Worm (Caenorhabditis elegans) whole organism, L4 larva: ENCODE measurements around the gene E02H9.6.
"Not testable (repeated sequence)": the region's sequence is repeated elsewhere in the genome, so short reads cannot be mapped to it uniquely, and the experiment has no call there.

Source experiments
- F26F4.8 ChIP-seq: fragments of 200-800 bp; sonication (Bioruptor generic); conservative IDR thresholded peaks from 2 replicates; pipeline ENCODE4 v1.3.6; 2022; ENCODE audit warnings: missing genetic modification characterization, missing compliant biosample characterization
- Y48G9A.11 ChIP-seq: fragments of 200-800 bp; sonication (Bioruptor generic); IDR thresholded peaks from 2 replicates; pipeline ENCODE4 v1.3.6; 2022; ENCODE audit warnings: missing genetic modification reagents, missing genetic modification characterization, missing compliant biosample characterization
- ceh-20 ChIP-seq: fragments of 200-800 bp; sonication (Bioruptor generic); IDR thresholded peaks from 2 replicates; pipeline ENCODE4 v1.3.6; 2022; ENCODE audit warnings: missing genetic modification reagents, missing genetic modification characterization, missing compliant biosample characterization
- ceh-32 ChIP-seq: sonication (generic microtip); optimal IDR thresholded peaks from 2 replicates; lab custom pipeline; 2016; ENCODE audit warnings: mild to moderate bottlenecking, missing genetic modification characterization, missing compliant biosample characterization; ENCODE audit not compliant: poor library complexity
- ceh-62 ChIP-seq: sonication (generic microtip); optimal IDR thresholded peaks from 2 replicates; lab custom pipeline; 2017; ENCODE audit warnings: missing biosample characterization, missing genetic modification characterization
- ces-1 ChIP-seq: fragments of 150-350 bp; sonication (generic microtip); optimal IDR thresholded peaks from 4 replicates; lab custom pipeline; 2014; ENCODE audit warnings: missing biosample characterization, missing genetic modification reagents, missing genetic modification characterization
- cey-2 ChIP-seq: sonication (generic microtip); optimal IDR thresholded peaks from 3 replicates; lab custom pipeline; 2017; ENCODE audit warnings: missing genetic modification characterization, mild to moderate bottlenecking, missing compliant biosample characterization, antibody characterized with exemption, borderline replicate concordance; ENCODE audit not compliant: insufficient read depth
- daf-12 ChIP-seq: fragments of 150-350 bp; optimal IDR thresholded peaks from 2 replicates; lab custom pipeline; 2014; ENCODE audit warnings: missing biosample characterization, missing genetic modification reagents, missing genetic modification characterization
- daf-16 ChIP-seq, 3 experiments: sonication (generic microtip); optimal IDR thresholded peaks; 2 replicates each; lab custom pipeline; 2016 to 2017; ENCODE audit warnings: missing genetic modification characterization in 3 of 3, missing genetic modification reagents in 3 of 3, mild to moderate bottlenecking in 2 of 3, missing compliant biosample characterization in 2 of 3, missing biosample characterization in 1 of 3, moderate library complexity in 1 of 3
- dmd-9 ChIP-seq: fragments of 200-800 bp; sonication (Bioruptor generic); IDR thresholded peaks from 2 replicates; pipeline ENCODE4 v1.3.6; 2022; ENCODE audit warnings: missing genetic modification reagents, missing genetic modification characterization, missing compliant biosample characterization
- dve-1 ChIP-seq: sonication (generic microtip); optimal IDR thresholded peaks from 2 replicates; lab custom pipeline; 2017; ENCODE audit warnings: antibody characterized with exemption, mild to moderate bottlenecking, missing genetic modification characterization, missing compliant biosample characterization; ENCODE audit not compliant: insufficient read depth
- egl-27 ChIP-seq: sonication (generic microtip); optimal IDR thresholded peaks from 3 replicates; lab custom pipeline; 2017; ENCODE audit warnings: missing biosample characterization, missing genetic modification reagents, missing genetic modification characterization
- gei-8 ChIP-seq: fragments of 200-800 bp; sonication (Bioruptor generic); optimal IDR thresholded peaks from 2 replicates; lab custom pipeline; 2018; ENCODE audit warnings: mild to moderate bottlenecking, missing genetic modification characterization, missing compliant biosample characterization
- hif-1 ChIP-seq, 2 experiments: sonication (generic microtip); optimal IDR thresholded peaks; 2 replicates each; lab custom pipeline; 2016 to 2017; ENCODE audit warnings: missing compliant biosample characterization in 2 of 2, missing genetic modification characterization in 2 of 2, missing genetic modification reagents in 2 of 2, missing genotype in 2 of 2, mild to moderate bottlenecking in 1 of 2
- lin-1 ChIP-seq: fragments of 200-800 bp; sonication (Bioruptor generic); IDR thresholded peaks from 2 replicates; pipeline ENCODE4 v1.3.6; 2022; ENCODE audit warnings: missing genetic modification reagents, missing genetic modification characterization, missing compliant biosample characterization
- lin-13 ChIP-seq: fragments of 150-350 bp; optimal IDR thresholded peaks from 2 replicates; lab custom pipeline; 2014; ENCODE audit warnings: missing biosample characterization, missing genetic modification reagents, missing genetic modification characterization
- lin-15B ChIP-seq: fragments of 150-350 bp; sonication (generic microtip); optimal IDR thresholded peaks from 3 replicates; lab custom pipeline; 2014; ENCODE audit warnings: missing biosample characterization, missing genetic modification characterization
- lin-29 ChIP-seq: fragments of 200-800 bp; sonication (Bioruptor generic); IDR thresholded peaks from 2 replicates; pipeline ENCODE4 v1.3.6; 2022; ENCODE audit warnings: missing genetic modification reagents, missing genetic modification characterization, missing compliant biosample characterization
- lin-38 ChIP-seq: fragments of 200-800 bp; sonication (Bioruptor generic); IDR thresholded peaks from 2 replicates; pipeline ENCODE4 v1.3.6; 2022; ENCODE audit warnings: missing genetic modification reagents, missing genetic modification characterization, missing compliant biosample characterization
- lsy-2 ChIP-seq, 2 experiments: fragments of 150-350 bp in 1 of 2; sonication (generic microtip) in 1 of 2; optimal IDR thresholded peaks; 2 replicates each; lab custom pipeline; 2014 to 2017; ENCODE audit warnings: missing biosample characterization in 2 of 2, missing genetic modification characterization in 2 of 2
- mep-1 ChIP-seq: fragments of 150-350 bp; sonication (generic microtip); optimal IDR thresholded peaks from 3 replicates; lab custom pipeline; 2014; ENCODE audit warnings: missing biosample characterization, missing genetic modification characterization
- mes-2 ChIP-seq: sonication (generic microtip); optimal IDR thresholded peaks from 2 replicates; lab custom pipeline; 2016; ENCODE audit warnings: missing genotype, mild to moderate bottlenecking, missing genetic modification characterization, missing compliant biosample characterization; ENCODE audit not compliant: poor library complexity, severe bottlenecking
- mxl-2 ChIP-seq: fragments of 200-800 bp; sonication (Bioruptor generic); conservative IDR thresholded peaks from 2 replicates; pipeline ENCODE4 v1.3.6; 2022; ENCODE audit warnings: missing genetic modification reagents, missing genetic modification characterization, missing compliant biosample characterization
- mxl-3 ChIP-seq: fragments of 200-800 bp; sonication (Bioruptor generic); optimal IDR thresholded peaks from 2 replicates; lab custom pipeline; 2018; ENCODE audit warnings: mild to moderate bottlenecking, missing genetic modification characterization, missing compliant biosample characterization
- nhr-102 ChIP-seq: sonication (generic microtip); optimal IDR thresholded peaks from 2 replicates; lab custom pipeline; 2016; ENCODE audit warnings: mild to moderate bottlenecking, missing genetic modification characterization, moderate library complexity, missing compliant biosample characterization
- nhr-11 ChIP-seq: fragments of 150-350 bp; optimal IDR thresholded peaks from 2 replicates; lab custom pipeline; 2014; ENCODE audit warnings: missing biosample characterization, missing genetic modification characterization
- nhr-111 ChIP-seq: fragments of 200-800 bp; sonication (Bioruptor generic); optimal IDR thresholded peaks from 2 replicates; lab custom pipeline; 2018; ENCODE audit warnings: mild to moderate bottlenecking, missing genetic modification characterization, missing compliant biosample characterization
- nhr-237 ChIP-seq: sonication (generic microtip); optimal IDR thresholded peaks from 2 replicates; lab custom pipeline; 2017; ENCODE audit warnings: missing biosample characterization, missing genetic modification characterization
- pha-4 ChIP-seq, 2 experiments: fragments of 150-350 bp in 1 of 2; fragments of 200-800 bp in 1 of 2; sonication (Bioruptor generic) in 1 of 2; IDR thresholded peaks in 1 of 2; optimal IDR thresholded peaks in 1 of 2; 2 replicates each; pipeline versions ENCODE4 v1.3.6 to Lab custom; 2014 to 2022; ENCODE audit warnings: missing genetic modification characterization in 2 of 2, missing genetic modification reagents in 2 of 2, missing biosample characterization in 1 of 2, missing compliant biosample characterization in 1 of 2
- pqm-1 ChIP-seq: sonication (generic microtip); optimal IDR thresholded peaks from 2 replicates; lab custom pipeline; 2017; ENCODE audit warnings: missing biosample characterization, missing genetic modification characterization
- rbr-2 ChIP-seq: sonication (generic microtip); optimal IDR thresholded peaks from 2 replicates; lab custom pipeline; 2016; ENCODE audit warnings: missing genotype, missing genetic modification characterization, missing compliant biosample characterization
- saeg-2 ChIP-seq: fragments of 200-800 bp; sonication (Bioruptor generic); IDR thresholded peaks from 2 replicates; pipeline ENCODE4 v1.3.6; 2022; ENCODE audit warnings: missing genetic modification reagents, missing genetic modification characterization, missing compliant biosample characterization
- set-16 ChIP-seq: fragments of 200-800 bp; sonication (Bioruptor generic); IDR thresholded peaks from 2 replicates; pipeline ENCODE4 v1.3.6; 2022; ENCODE audit warnings: missing genetic modification reagents, missing genetic modification characterization, missing compliant biosample characterization
- snpc-1.2 ChIP-seq: fragments of 200-800 bp; sonication (Bioruptor generic); IDR thresholded peaks from 2 replicates; pipeline ENCODE4 v1.3.6; 2022; ENCODE audit warnings: missing genetic modification reagents, missing genetic modification characterization, missing compliant biosample characterization
- tag-97 ChIP-seq: fragments of 200-800 bp; sonication (Bioruptor generic); IDR thresholded peaks from 2 replicates; pipeline ENCODE4 v1.3.6; 2022; ENCODE audit warnings: missing genetic modification characterization, missing compliant biosample characterization
- unc-62 ChIP-seq, 3 experiments: fragments of 150-350 bp in 1 of 3; sonication (generic microtip); optimal IDR thresholded peaks in 2 of 3; peaks in 1 of 3; 1 replicate in 1 of 3; 2 replicates in 2 of 3; lab custom pipeline; 2014 to 2017; ENCODE audit warnings: missing biosample characterization in 3 of 3, missing genetic modification characterization in 3 of 3, missing genetic modification reagents in 3 of 3, missing genotype in 1 of 3
- zip-2 ChIP-seq: fragments of 150-350 bp; optimal IDR thresholded peaks from 2 replicates; lab custom pipeline; 2014; ENCODE audit warnings: missing biosample characterization, missing genetic modification characterization

Gene E02H9.6

ce11 chrIII:2435805-2436204, at the start of gene E02H9.6:
TSS of gene E02H9.6 (plus strand) at chrIII:2436105.
- TF ChIP-seq lin-29 (GFP tag; lab: Robert Waterston, UW); cey-2 (tag; lab: Kevin White, UChicago); mxl-2: not testable (repeated sequence)

- TF ChIP-seq hif-1 (tag; optimal IDR thresholded peaks at IDR 0.05; lab: Kevin White, UChicago) (no peak), snpc-1.2 (GFP tag; lab: Robert Waterston, UW) (no peak), lin-29 (GFP tag; lab: Robert Waterston, UW) (no peak), daf-12 (no peak), mes-2 (tag; lab: Kevin White, UChicago) (no peak), nhr-237 (tag; lab: Kevin White, UChicago) (no peak), tag-97 (no peak), saeg-2 (GFP tag; lab: Robert Waterston, UW) (no peak), lin-1 (GFP tag; lab: Robert Waterston, UW) (no peak), ceh-20 (no peak), egl-27 (tag; lab: Kevin White, UChicago) (no peak), nhr-11 (tag; lab: Kevin White, UChicago) (no peak), mxl-3 (no peak), lin-15B (no peak), unc-62 (GFP tag; optimal IDR thresholded peaks at IDR 0.05 in 1 of 2; lab: Kevin White, UChicago) (no peak), unc-62 (tag; optimal IDR thresholded peaks at IDR 0.05; lab: Kevin White, UChicago) (no peak)
Observed at ce11 chrIII:2386483-2386882, 49.4 kb upstream of the E02H9.6 start, which contains the start of gene H14E04.3. TSS of gene H14E04.3 (minus strand) at chrIII:2386583.

ce11 chrIII:2391704-2392103, 44.2 kb upstream of the E02H9.6 start:
- no peak for TF ChIP-seq ceh-32 (tag; lab: Kevin White, UChicago)
- TF ChIP-seq ces-1: peak; percentile 86
- TF ChIP-seq F26F4.8 (GFP tag; lab: Robert Waterston, UW): no peak
- no peak for TF ChIP-seq dmd-9
- no peak for TF ChIP-seq set-16

- TF ChIP-seq ceh-62 (tag; lab: Kevin White, UChicago) (no peak), lsy-2 (tag; optimal IDR thresholded peaks at IDR 0.05; lab: Kevin White, UChicago) (peak in 1 of 2 experiments; percentile 45), gei-8 (GFP tag; lab: Kevin White, UChicago) (no peak), pha-4 (GFP tag; IDR thresholded peaks at IDR 0.05; lab: Robert Waterston, UW) (no peak), pha-4 (tag; optimal IDR thresholded peaks at IDR 0.05; lab: Kevin White, UChicago) (no peak), lin-1 (GFP tag; lab: Robert Waterston, UW) (no peak), F26F4.8 (GFP tag; lab: Robert Waterston, UW) (no peak), lin-13 (GFP tag; lab: Kevin White, UChicago) (peak; percentile 64)
Observed at ce11 chrIII:2393666-2394154, 42.2 kb upstream of the E02H9.6 start.

- TF ChIP-seq rbr-2 (tag; lab: Kevin White, UChicago) (no peak), mes-2 (tag; lab: Kevin White, UChicago) (peak; percentile 71), pqm-1 (tag; lab: Kevin White, UChicago) (no peak), nhr-102 (no peak), zip-2 (tag; lab: Kevin White, UChicago) (no peak), unc-62 (GFP tag; optimal IDR thresholded peaks at IDR 0.05 in 1 of 2; lab: Kevin White, UChicago) (peak in 1 of 2 experiments; percentile 4), unc-62 (tag; optimal IDR thresholded peaks at IDR 0.05; lab: Kevin White, UChicago) (no peak), tag-97 (no peak), nhr-111 (GFP tag; lab: Kevin White, UChicago) (no peak), dve-1 (peak; percentile 26), daf-16 (GFP tag; optimal IDR thresholded peaks at IDR 0.05; lab: Kevin White, UChicago) (no peak), daf-16 (tag; optimal IDR thresholded peaks at IDR 0.05; lab: Kevin White, UChicago) (peak; percentile 25), daf-12 (no peak), Y48G9A.11 (GFP tag; lab: Robert Waterston, UW) (peak; percentile 99), lin-38 (GFP tag; lab: Robert Waterston, UW) (peak; percentile 51), mep-1 (tag; lab: Kevin White, UChicago) (peak; percentile 38), snpc-1.2 (GFP tag; lab: Robert Waterston, UW) (no peak)
Observed at ce11 chrIII:2401126-2402123, 34.5 kb upstream of the E02H9.6 start, which contains the start of the genes cic-1 and strm-1. TSS of gene cic-1 (minus strand) at chrIII:2401221. TSS of gene strm-1 (plus strand) at chrIII:2402070.
